Worm (Caenorhabditis elegans): ENCODE measurements around the gene F18E9.8.

ce11 chrX:8570997-8571517, 10.3 kb downstream of the F18E9.8 start, which contains the start of gene jmjd-3.1:
- TF ChIP-seq him-1 (tag; optimal IDR thresholded peaks at IDR 0.05), result no peak
- TF ChIP-seq dao-5 (tag; optimal IDR thresholded peaks at IDR 0.05), result no peak
